Worm (Caenorhabditis elegans) whole organism, early embryonic: ENCODE results near the gene F15H10.7.

ENCODE experiments used
- F13C5.2 ChIP-seq: sonication (generic microtip); optimal IDR thresholded peaks from 2 replicates; lab custom pipeline; 2017; ENCODE audit warnings: mild to moderate bottlenecking, missing genetic modification characterization, inconsistent platforms, missing compliant biosample characterization
- ama-1 ChIP-seq: fragments of 150-350 bp; optimal IDR thresholded peaks from 2 replicates; lab custom pipeline; 2014
- ceh-13 ChIP-seq: fragments of 200-800 bp; sonication (Bioruptor generic); optimal IDR thresholded peaks from 2 replicates; lab custom pipeline; 2018; ENCODE audit warnings: mild to moderate bottlenecking, missing genetic modification characterization, missing compliant biosample characterization
- flt-1 ChIP-seq: fragments of 200-800 bp; sonication (Bioruptor generic); IDR thresholded peaks from 2 replicates; pipeline ENCODE4 v1.3.6; 2022; ENCODE audit warnings: missing genetic modification characterization, missing compliant biosample characterization
- hmg-4 ChIP-seq: fragments of 200-800 bp; sonication (Bioruptor generic); optimal IDR thresholded peaks from 2 replicates; lab custom pipeline; 2018; ENCODE audit warnings: mild to moderate bottlenecking, missing genetic modification characterization, missing compliant biosample characterization
- hnd-1 ChIP-seq: sonication (generic microtip); optimal IDR thresholded peaks from 2 replicates; lab custom pipeline; 2016; ENCODE audit warnings: missing genetic modification characterization, missing compliant biosample characterization
- pes-1 ChIP-seq: fragments of 200-800 bp; sonication (Bioruptor generic); IDR thresholded peaks from 2 replicates; pipeline ENCODE4 v1.3.6; 2022; ENCODE audit warnings: missing genetic modification reagents, missing genetic modification characterization, missing compliant biosample characterization
- sea-1 ChIP-seq: fragments of 200-800 bp; sonication (Bioruptor generic); conservative IDR thresholded peaks from 2 replicates; pipeline ENCODE4 v1.3.6; 2022; ENCODE audit warnings: missing genetic modification characterization, missing compliant biosample characterization
- tbx-11 ChIP-seq: fragments of 200-800 bp; sonication (Bioruptor generic); IDR thresholded peaks from 2 replicates; pipeline ENCODE4 v1.3.6; 2022; ENCODE audit warnings: missing genetic modification characterization, missing compliant biosample characterization
- tra-4 ChIP-seq: sonication (generic microtip); optimal IDR thresholded peaks from 2 replicates; lab custom pipeline; 2017; ENCODE audit warnings: missing genetic modification characterization, missing compliant biosample characterization

ce11 chrV:10416925-10417324 lies 10.7 kb upstream of the F15H10.7 start, which contains the start of gene F15H10.10:
- no peak for TF ChIP-seq sea-1 (GFP tag; lab: Robert Waterston, UW)
- no peak for TF ChIP-seq ceh-13 (GFP tag; lab: Kevin White, UChicago)
- no peak for TF ChIP-seq flt-1
- TF ChIP-seq ama-1 (lab: Kevin White, UChicago), result no peak
- TF ChIP-seq pes-1 (GFP tag; lab: Robert Waterston, UW), result no peak
- no peak for TF ChIP-seq F13C5.2
- TF ChIP-seq tra-4 (tag; lab: Kevin White, UChicago), result no peak
- no peak for TF ChIP-seq tbx-11 (GFP tag; lab: Robert Waterston, UW)
- TF ChIP-seq hmg-4 (GFP tag; lab: Kevin White, UChicago), result no peak
- no peak for TF ChIP-seq hnd-1 (tag; lab: Kevin White, UChicago)
